Worm (Caenorhabditis elegans): ENCODE results near the gene lgc-37.

DNA sequence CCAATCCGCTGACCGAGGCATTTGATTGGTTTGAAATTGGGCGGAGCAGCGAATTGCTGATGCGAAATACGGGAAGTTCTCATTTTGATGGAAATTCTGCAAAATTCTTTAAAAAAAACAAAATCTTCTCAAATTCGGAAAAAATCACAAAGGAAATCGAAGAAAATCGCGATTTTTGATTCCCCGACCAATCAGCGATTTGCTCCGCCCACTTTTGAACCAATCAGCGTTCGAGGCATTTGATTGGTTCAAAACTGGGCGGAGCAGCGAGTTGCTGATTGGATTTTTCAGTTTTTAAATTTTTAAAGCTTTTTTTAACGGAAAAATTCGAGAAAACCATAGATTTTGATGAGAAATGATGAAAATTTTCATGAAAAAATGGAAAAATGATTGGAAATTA is 44.6 kb upstream of the lgc-37 start:
- TF ChIP-seq daf-8 (GFP tag; IDR thresholded peaks at IDR 0.05) = no peak
- TF ChIP-seq daf-16 (GFP tag; optimal IDR thresholded peaks at IDR 0.05) = no peak
- TF ChIP-seq daf-16 (tag; optimal IDR thresholded peaks at IDR 0.05) = no peak
- TF ChIP-seq lin-13 (GFP tag; optimal IDR thresholded peaks at IDR 0.05) = no peak
- TF ChIP-seq dpl-1 (GFP tag; optimal IDR thresholded peaks at IDR 0.05) = no peak

Data from whole organism, L4 larva.